Worm (Caenorhabditis elegans) whole organism, late embryonic: ENCODE measurements around the gene cka-1.

Source experiments
- nhr-232 ChIP-seq: sonication (generic microtip); optimal IDR thresholded peaks from 2 replicates; lab custom pipeline; 2016; ENCODE audit warnings: missing genetic modification characterization, missing compliant biosample characterization
- zip-5 ChIP-seq: sonication (generic microtip); optimal IDR thresholded peaks from 2 replicates; lab custom pipeline; 2016; ENCODE audit warnings: missing genetic modification characterization, missing compliant biosample characterization

ce11 chrIV:9742883-9743282 is 5.5 kb upstream of the cka-1 start, which contains the start of gene C28D4.7:
- TF ChIP-seq zip-5 (tag; lab: Kevin White, UChicago): no peak
- no peak for TF ChIP-seq nhr-232 (tag; lab: Kevin White, UChicago)
